Fruit fly (Drosophila melanogaster): ENCODE measurements around the gene CG15385.

CG15385 gene

dm6 chr2L:2226259-2227121 is 14.1 kb upstream of the CG15385 start, which contains the start of the genes CG15387 and sau (continued):
- TF ChIP-seq Antp (GFP tag; optimal IDR thresholded peaks at IDR 0.05), result peak; percentile 90
- TF ChIP-seq Sox102F (GFP tag; optimal IDR thresholded peaks at IDR 0.05), result peak; percentile 86
- TF ChIP-seq phol (tag; optimal IDR thresholded peaks at IDR 0.05), result peak; percentile 88
- peak; percentile 94 for TF ChIP-seq lilli (GFP tag; optimal IDR thresholded peaks at IDR 0.05)
- peak; percentile 84 for TF ChIP-seq CG17359 (tag; optimal IDR thresholded peaks at IDR 0.05)
- peak; percentile 93 for TF ChIP-seq CG34224 (GFP tag; IDR thresholded peaks at IDR 0.05; ENCODE audit: partially characterized antibody)
- peak; percentile 64; the same call in 1 of the 3 replicates for TF ChIP-seq CG7357 (GFP tag; IDR thresholded peaks at IDR 0.05)
- peak; percentile 82 for TF ChIP-seq Opbp (GFP tag; IDR thresholded peaks at IDR 0.05; ENCODE audit: partially characterized antibody)
- TF ChIP-seq twi (tag; optimal IDR thresholded peaks at IDR 0.05), result peak; percentile 78
- peak; percentile 70 for TF ChIP-seq NK7.1 (GFP tag; optimal IDR thresholded peaks at IDR 0.05)
- peak; percentile 76 for TF ChIP-seq CG17328 (GFP tag; IDR thresholded peaks at IDR 0.05)
- TF ChIP-seq ac (GFP tag; optimal IDR thresholded peaks at IDR 0.05), result peak; percentile 45
- peak; percentile 84 for TF ChIP-seq CG3407 (GFP tag; optimal IDR thresholded peaks at IDR 0.05)
- TF ChIP-seq CG14050 (GFP tag; IDR thresholded peaks at IDR 0.05), result peak; percentile 71
- TF ChIP-seq CG10431 (GFP tag; optimal IDR thresholded peaks at IDR 0.05), result peak; percentile 67
- TF ChIP-seq CG9817 (tag; optimal IDR thresholded peaks at IDR 0.05), result peak; percentile 89
- TF ChIP-seq CG18262 (tag; optimal IDR thresholded peaks at IDR 0.05), result peak; percentile 83
- peak; percentile 84 to 85 for TF ChIP-seq Hr51 (GFP tag; optimal IDR thresholded peaks at IDR 0.05)
- TF ChIP-seq ash1 (GFP tag; optimal IDR thresholded peaks at IDR 0.05), result no peak
- TF ChIP-seq ap (GFP tag; IDR thresholded peaks at IDR 0.05), result peak; percentile 62
- peak; percentile 87 for TF ChIP-seq CG33557 (GFP tag; optimal IDR thresholded peaks at IDR 0.05)
- peak; percentile 90 for TF ChIP-seq inv (GFP tag; IDR thresholded peaks at IDR 0.05; ENCODE audit: partially characterized antibody)
- no peak for TF ChIP-seq Dfd (GFP tag; optimal IDR thresholded peaks at IDR 0.05)
- no peak for TF ChIP-seq Hr39 (optimal IDR thresholded peaks at IDR 0.05)
- TF ChIP-seq Adf1 (GFP tag; IDR thresholded peaks at IDR 0.05), result peak; percentile 52
- TF ChIP-seq dmrt11E (tag; optimal IDR thresholded peaks at IDR 0.05), result peak; percentile 86
- TF ChIP-seq Hsf (GFP tag; optimal IDR thresholded peaks at IDR 0.05), result peak; percentile 93
- peak; percentile 70 for TF ChIP-seq CG16815 (GFP tag; optimal IDR thresholded peaks at IDR 0.05)
- peak; percentile 50 for TF ChIP-seq Sry-β (GFP tag; optimal IDR thresholded peaks at IDR 0.05)
- TF ChIP-seq BtbVII (GFP tag; optimal IDR thresholded peaks at IDR 0.05), result peak; percentile 72
- peak; percentile 63 for TF ChIP-seq org-1 (GFP tag; optimal IDR thresholded peaks at IDR 0.05)
- peak; percentile 85 for TF ChIP-seq CG32767 (GFP tag; IDR thresholded peaks at IDR 0.05)
- TF ChIP-seq CG2120 (GFP tag; optimal IDR thresholded peaks at IDR 0.05), result peak; percentile 96
- peak; percentile 71 for TF ChIP-seq CG5245 (GFP tag; optimal IDR thresholded peaks at IDR 0.05)
- TF ChIP-seq Usf (GFP tag; optimal IDR thresholded peaks at IDR 0.05), result peak; percentile 64
- TF ChIP-seq ewg (GFP tag; optimal IDR thresholded peaks at IDR 0.05), result peak; percentile 84
- peak; percentile 82 for TF ChIP-seq so (GFP tag; IDR thresholded peaks at IDR 0.05)
- peak; percentile 93 for TF ChIP-seq gro (GFP tag; optimal IDR thresholded peaks at IDR 0.05)
- peak; percentile 79 for TF ChIP-seq al (GFP tag; IDR thresholded peaks at IDR 0.05)
- TF ChIP-seq Xrp1 (GFP tag; IDR thresholded peaks at IDR 0.05), result peak; percentile 88
- TF ChIP-seq CG10274 (GFP tag; optimal IDR thresholded peaks at IDR 0.05), result peak; percentile 60
- peak; percentile 76 for TF ChIP-seq Lhr (GFP tag; optimal IDR thresholded peaks at IDR 0.05)
- peak; percentile 76 for TF ChIP-seq tap (tag; optimal IDR thresholded peaks at IDR 0.05)
- TF ChIP-seq CG17829 (tag; optimal IDR thresholded peaks at IDR 0.05), result peak; percentile 93
- peak; percentile 65 for TF ChIP-seq croc (GFP tag; conservative IDR thresholded peaks at IDR 0.05)
- peak; percentile 97 for TF ChIP-seq Scr (GFP tag; IDR thresholded peaks at IDR 0.05; ENCODE audit: partially characterized antibody)
- peak; percentile 90 for TF ChIP-seq slp2 (GFP tag; optimal IDR thresholded peaks at IDR 0.05)
- peak; percentile 77 for TF ChIP-seq CG6272 (GFP tag; IDR thresholded peaks at IDR 0.05)
